Fruit fly (Drosophila melanogaster) whole organism, prepupa: ENCODE results near the gene CG12009.

Source experiments
- CG11294 ChIP-seq: fragments of 200-800 bp; sonication (Bioruptor generic); IDR thresholded peaks from 2 replicates; pipeline ENCODE4 v1.3.6; 2022; ENCODE audit warnings: missing biosample characterization, missing genetic modification characterization
- CG34406 ChIP-seq: fragments of 200-800 bp; sonication (Bioruptor generic); optimal IDR thresholded peaks from 3 replicates; lab custom pipeline; 2016; ENCODE audit warnings: missing biosample characterization, missing genetic modification characterization
- CG6854 ChIP-seq: fragments of 200-800 bp; sonication (Bioruptor generic); optimal IDR thresholded peaks from 2 replicates; lab custom pipeline; 2017; ENCODE audit warnings: missing biosample characterization, mild to moderate bottlenecking, missing genetic modification characterization
- CG7368 ChIP-seq: fragments of 200-800 bp; sonication (Bioruptor generic); optimal IDR thresholded peaks from 3 replicates; lab custom pipeline; 2016; ENCODE audit warnings: missing biosample characterization, missing genetic modification characterization
- Gug ChIP-seq: fragments of 200-800 bp; sonication (Bioruptor generic); IDR thresholded peaks from 2 replicates; pipeline ENCODE4 v1.3.6; 2022; ENCODE audit warnings: missing biosample characterization, missing genetic modification characterization
- Hr39 ChIP-seq: fragments of 200-800 bp; sonication (Bioruptor generic); optimal IDR thresholded peaks from 2 replicates; lab custom pipeline; 2016; ENCODE audit warnings: missing biosample characterization, missing genetic modification characterization
- Lpt ChIP-seq: fragments of 200-800 bp; sonication (Bioruptor generic); optimal IDR thresholded peaks from 3 replicates; lab custom pipeline; 2016; ENCODE audit warnings: missing biosample characterization, missing genetic modification characterization
- dsx ChIP-seq: fragments of 200-800 bp; optimal IDR thresholded peaks from 3 replicates; lab custom pipeline; 2019; ENCODE audit warnings: missing biosample characterization, mild to moderate bottlenecking, missing genetic modification characterization, moderate library complexity; ENCODE audit not compliant: poor library complexity, severe bottlenecking
- net ChIP-seq: fragments of 200-800 bp; sonication (Bioruptor generic); optimal IDR thresholded peaks from 3 replicates; lab custom pipeline; 2016; ENCODE audit warnings: missing biosample characterization, missing genetic modification characterization
- vri ChIP-seq: fragments of 200-800 bp; sonication (Bioruptor generic); optimal IDR thresholded peaks from 3 replicates; lab custom pipeline; 2016; ENCODE audit warnings: missing biosample characterization, mild to moderate bottlenecking, missing genetic modification characterization

DNA sequence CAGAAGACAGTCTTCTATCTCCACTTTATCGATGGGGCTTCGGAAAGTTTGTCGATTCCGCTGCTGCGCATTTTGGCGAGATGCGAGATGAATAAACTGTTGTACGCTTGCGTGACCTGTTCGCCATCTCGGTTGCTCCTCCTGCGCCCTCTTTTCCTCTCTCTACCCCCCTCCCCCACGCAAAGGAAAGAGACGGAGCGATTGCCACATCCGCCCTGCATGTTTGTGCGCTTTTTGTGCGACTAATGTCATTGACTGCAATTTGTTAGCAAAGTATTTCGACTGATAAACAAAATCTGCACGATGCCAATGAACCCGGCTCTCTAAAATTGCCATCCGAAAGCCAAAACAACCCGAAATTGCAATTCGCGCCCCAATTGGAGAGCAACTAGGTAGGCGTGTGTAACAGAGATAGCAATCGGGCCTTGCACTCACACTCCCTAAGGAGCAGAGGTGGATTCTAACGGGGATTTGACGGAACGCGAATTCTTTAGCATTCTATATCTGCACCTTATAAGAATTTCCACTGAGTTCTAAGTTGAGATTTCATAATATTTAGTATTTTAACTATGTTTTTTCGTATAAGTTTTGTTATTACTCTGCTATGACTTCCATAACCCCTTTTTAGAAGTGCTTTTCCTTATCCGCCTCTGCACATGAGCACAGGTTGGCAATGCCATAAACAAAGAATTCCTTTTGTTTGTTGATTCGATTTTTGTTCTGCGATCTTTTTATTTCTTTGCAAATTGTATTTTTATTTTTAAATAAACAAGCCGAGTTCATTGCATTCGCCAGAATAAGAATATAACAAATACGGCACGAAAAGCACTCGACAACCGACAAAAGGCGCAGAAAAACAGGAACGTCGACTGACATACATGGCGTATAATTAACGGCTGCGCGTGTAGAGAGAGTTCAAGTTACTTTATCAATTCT, 43.9 kb upstream of the CG12009 start, which contains the start of gene CG43389:
- TF ChIP-seq vri, result peak; percentile 99
- peak; percentile 88 for TF ChIP-seq CG6854
- peak; percentile 97 for TF ChIP-seq CG34406 (GFP tag; lab: Kevin White, UChicago)
- TF ChIP-seq net (GFP tag; lab: Kevin White, UChicago), result peak; percentile 90
- TF ChIP-seq CG11294 (GFP tag; lab: Robert Waterston, UW), result no peak
- TF ChIP-seq Hr39 (GFP tag; lab: Kevin White, UChicago), result peak; percentile 98
- peak; percentile 86 for TF ChIP-seq dsx (GFP tag; lab: Kevin White, UChicago)
- TF ChIP-seq Gug (GFP tag; lab: Robert Waterston, UW), result peak; percentile 58
- peak; percentile 81 for TF ChIP-seq Lpt
- TF ChIP-seq CG7368 (GFP tag; lab: Kevin White, UChicago), result peak; percentile 65
